Fruit fly (Drosophila melanogaster) whole organism, prepupa: ENCODE results near the gene Trim9.

Experiments used
- Blimp-1 ChIP-seq: fragments of 200-800 bp; sonication (Bioruptor generic); optimal IDR thresholded peaks from 3 replicates; lab custom pipeline; 2017; ENCODE audit warnings: missing biosample characterization, missing genetic modification characterization, mild to moderate bottlenecking, moderate library complexity, missing genetic modification reagents
- CG10631 ChIP-seq: fragments of 200-800 bp; sonication (Bioruptor generic); optimal IDR thresholded peaks from 2 replicates; lab custom pipeline; 2016; ENCODE audit warnings: missing biosample characterization, missing genetic modification characterization
- CG11294 ChIP-seq: fragments of 200-800 bp; sonication (Bioruptor generic); IDR thresholded peaks from 2 replicates; pipeline ENCODE4 v1.3.6; 2022; ENCODE audit warnings: missing biosample characterization, missing genetic modification characterization
- CG11762 ChIP-seq: fragments of 200-800 bp; sonication (Bioruptor generic); optimal IDR thresholded peaks from 3 replicates; lab custom pipeline; 2016; ENCODE audit warnings: missing biosample characterization, missing genetic modification characterization; ENCODE audit not compliant: insufficient read depth
- CG1621 ChIP-seq: fragments of 200-800 bp; sonication (Bioruptor generic); optimal IDR thresholded peaks from 3 replicates; lab custom pipeline; 2018; ENCODE audit warnings: missing biosample characterization, mild to moderate bottlenecking, missing genetic modification characterization
- CG16779 ChIP-seq: fragments of 200-800 bp; sonication (Bioruptor generic); optimal IDR thresholded peaks from 3 replicates; lab custom pipeline; 2017; ENCODE audit warnings: missing biosample characterization, mild to moderate bottlenecking, missing genetic modification characterization
- CG3032 ChIP-seq: fragments of 200-800 bp; optimal IDR thresholded peaks from 2 replicates; lab custom pipeline; 2019; ENCODE audit warnings: missing biosample characterization, mild to moderate bottlenecking, missing genetic modification characterization, moderate library complexity
- CG34406 ChIP-seq: fragments of 200-800 bp; sonication (Bioruptor generic); optimal IDR thresholded peaks from 3 replicates; lab custom pipeline; 2016; ENCODE audit warnings: missing biosample characterization, missing genetic modification characterization
- CG3919 ChIP-seq: fragments of 200-800 bp; sonication (Bioruptor generic); optimal IDR thresholded peaks from 3 replicates; lab custom pipeline; 2016; ENCODE audit warnings: missing biosample characterization, missing genetic modification characterization
- CG6163 ChIP-seq: fragments of 200-800 bp; sonication (Bioruptor generic); IDR thresholded peaks from 3 replicates; pipeline ENCODE4 v1.3.6; 2022; ENCODE audit warnings: missing biosample characterization, missing genetic modification characterization
- CG6276 ChIP-seq: fragments of 200-800 bp; sonication (Bioruptor generic); optimal IDR thresholded peaks from 2 replicates; lab custom pipeline; 2017; ENCODE audit warnings: missing biosample characterization, mild to moderate bottlenecking, missing genetic modification characterization
- CG6792 ChIP-seq: fragments of 200-800 bp; sonication (Bioruptor generic); optimal IDR thresholded peaks from 3 replicates; lab custom pipeline; 2016; ENCODE audit warnings: missing biosample characterization, missing genetic modification characterization
- CG6808 ChIP-seq: fragments of 200-800 bp; sonication (Bioruptor generic); optimal IDR thresholded peaks from 3 replicates; lab custom pipeline; 2017; ENCODE audit warnings: missing biosample characterization, missing genetic modification characterization, mild to moderate bottlenecking, moderate library complexity, missing genetic modification reagents
- CG6854 ChIP-seq: fragments of 200-800 bp; sonication (Bioruptor generic); optimal IDR thresholded peaks from 2 replicates; lab custom pipeline; 2017; ENCODE audit warnings: missing biosample characterization, mild to moderate bottlenecking, missing genetic modification characterization
- CG7368 ChIP-seq: fragments of 200-800 bp; sonication (Bioruptor generic); optimal IDR thresholded peaks from 3 replicates; lab custom pipeline; 2016; ENCODE audit warnings: missing biosample characterization, missing genetic modification characterization
- CG8319 ChIP-seq: fragments of 200-800 bp; sonication (Bioruptor generic); optimal IDR thresholded peaks from 3 replicates; lab custom pipeline; 2016; ENCODE audit warnings: missing biosample characterization, missing genetic modification characterization
- CG9139 ChIP-seq: fragments of 200-800 bp; sonication (Bioruptor generic); optimal IDR thresholded peaks from 3 replicates; lab custom pipeline; 2017; ENCODE audit warnings: missing biosample characterization, mild to moderate bottlenecking, missing genetic modification characterization
- Eip75B ChIP-seq: fragments of 200-800 bp; sonication (Bioruptor generic); optimal IDR thresholded peaks from 3 replicates; lab custom pipeline; 2016; ENCODE audit warnings: missing biosample characterization, missing genetic modification characterization
- Eip78C ChIP-seq: fragments of 200-800 bp; sonication (Bioruptor generic); peaks from one replicate; lab custom pipeline; 2016; ENCODE audit warnings: missing biosample characterization, missing genetic modification characterization
- Ets96B ChIP-seq: fragments of 200-800 bp; optimal IDR thresholded peaks from 2 replicates; lab custom pipeline; 2019; ENCODE audit warnings: missing biosample characterization, mild to moderate bottlenecking, missing genetic modification characterization, moderate library complexity
- Hr38 ChIP-seq: sonication (Bioruptor generic); optimal IDR thresholded peaks from 2 replicates; lab custom pipeline; 2016; ENCODE audit warnings: missing biosample characterization, missing genetic modification characterization
- Hr39 ChIP-seq: fragments of 200-800 bp; sonication (Bioruptor generic); optimal IDR thresholded peaks from 2 replicates; lab custom pipeline; 2016; ENCODE audit warnings: missing biosample characterization, missing genetic modification characterization
- Hr4 ChIP-seq: fragments of 200-800 bp; sonication (Bioruptor generic); optimal IDR thresholded peaks from 3 replicates; lab custom pipeline; 2016; ENCODE audit warnings: missing biosample characterization, missing genetic modification characterization
- Met ChIP-seq: fragments of 200-800 bp; sonication (Bioruptor generic); optimal IDR thresholded peaks from 3 replicates; lab custom pipeline; 2016; ENCODE audit warnings: missing biosample characterization, missing genetic modification characterization
- Smox ChIP-seq: fragments of 200-800 bp; sonication (Bioruptor generic); optimal IDR thresholded peaks from 3 replicates; lab custom pipeline; 2016; ENCODE audit warnings: missing biosample characterization, missing genetic modification characterization
- Sox14 ChIP-seq: fragments of 200-800 bp; sonication (Bioruptor generic); optimal IDR thresholded peaks from 3 replicates; lab custom pipeline; 2016; ENCODE audit warnings: missing biosample characterization, missing genetic modification characterization
- Sox15 ChIP-seq: fragments of 200-800 bp; sonication (Bioruptor generic); optimal IDR thresholded peaks from 3 replicates; lab custom pipeline; 2016; ENCODE audit warnings: missing biosample characterization, missing genetic modification characterization
- acj6 ChIP-seq: fragments of 200-800 bp; sonication (Bioruptor generic); optimal IDR thresholded peaks from 3 replicates; lab custom pipeline; 2016; ENCODE audit warnings: missing biosample characterization, missing genetic modification characterization
- dac ChIP-seq: fragments of 200-800 bp; sonication (Bioruptor generic); optimal IDR thresholded peaks from 2 replicates; lab custom pipeline; 2017; ENCODE audit warnings: missing biosample characterization, mild to moderate bottlenecking, missing genetic modification characterization
- dsx ChIP-seq: fragments of 200-800 bp; optimal IDR thresholded peaks from 3 replicates; lab custom pipeline; 2019; ENCODE audit warnings: missing biosample characterization, mild to moderate bottlenecking, missing genetic modification characterization, moderate library complexity; ENCODE audit not compliant: poor library complexity, severe bottlenecking
- eg ChIP-seq: fragments of 200-800 bp; sonication (Bioruptor generic); IDR thresholded peaks from 3 replicates; pipeline ENCODE4 v1.3.6; 2022; ENCODE audit warnings: missing biosample characterization, missing genetic modification characterization
- esn ChIP-seq: fragments of 200-800 bp; sonication (Bioruptor generic); optimal IDR thresholded peaks from 2 replicates; lab custom pipeline; 2016; ENCODE audit warnings: missing biosample characterization, mild to moderate bottlenecking, missing genetic modification characterization, moderate library complexity
- fd59A ChIP-seq: fragments of 200-800 bp; sonication (Bioruptor generic); optimal IDR thresholded peaks from 2 replicates; lab custom pipeline; 2017; ENCODE audit warnings: missing biosample characterization, mild to moderate bottlenecking, missing genetic modification characterization, missing genetic modification reagents
- fd85E ChIP-seq: fragments of 200-800 bp; sonication (Bioruptor generic); optimal IDR thresholded peaks from 3 replicates; lab custom pipeline; 2016; ENCODE audit warnings: missing biosample characterization, missing genetic modification characterization
- fkh ChIP-seq: fragments of 200-800 bp; sonication (Bioruptor generic); optimal IDR thresholded peaks from 3 replicates; lab custom pipeline; 2017; ENCODE audit warnings: missing biosample characterization, mild to moderate bottlenecking, missing genetic modification characterization, moderate library complexity
- lz ChIP-seq: fragments of 200-800 bp; sonication (Bioruptor generic); optimal IDR thresholded peaks from 3 replicates; lab custom pipeline; 2016; ENCODE audit warnings: missing biosample characterization, missing genetic modification characterization
- net ChIP-seq: fragments of 200-800 bp; sonication (Bioruptor generic); optimal IDR thresholded peaks from 3 replicates; lab custom pipeline; 2016; ENCODE audit warnings: missing biosample characterization, missing genetic modification characterization
- pdm3 ChIP-seq: fragments of 200-800 bp; sonication (Bioruptor generic); optimal IDR thresholded peaks from 3 replicates; lab custom pipeline; 2016; ENCODE audit warnings: missing biosample characterization, missing genetic modification characterization
- salr ChIP-seq, 2 experiments: fragments of 200-800 bp; sonication (Bioruptor generic); optimal IDR thresholded peaks; 3 replicates each; lab custom pipeline; 2016 to 2018; ENCODE audit warnings: missing biosample characterization in 2 of 2, missing genetic modification characterization in 2 of 2, mild to moderate bottlenecking in 1 of 2
- ss ChIP-seq, 2 experiments: fragments of 200-800 bp; sonication (Bioruptor generic); optimal IDR thresholded peaks; 2 replicates in 1 of 2; 3 replicates in 1 of 2; lab custom pipeline; 2017 to 2018; ENCODE audit warnings: mild to moderate bottlenecking in 2 of 2, missing biosample characterization in 2 of 2, missing genetic modification characterization in 2 of 2, moderate library complexity in 1 of 2
- svp ChIP-seq: fragments of 200-800 bp; sonication (Bioruptor generic); peaks from one replicate; lab custom pipeline; 2016; ENCODE audit warnings: missing biosample characterization, missing genetic modification characterization
- vri ChIP-seq: fragments of 200-800 bp; sonication (Bioruptor generic); optimal IDR thresholded peaks from 3 replicates; lab custom pipeline; 2016; ENCODE audit warnings: missing biosample characterization, mild to moderate bottlenecking, missing genetic modification characterization

The Trim9 gene

dm6 chr2L:10506557-10507252, 38.0 kb upstream of the Trim9 start, which contains the start of the genes Myo31DF and CG6094:
Gene Myo31DF (minus strand): TSS chr2L:10506779.
Gene CG6094 (plus strand): TSS chr2L:10507081.
- TF ChIP-seq Sox14 (GFP tag; lab: Kevin White, UChicago): peak; percentile 36
- TF ChIP-seq CG34406: no peak
- TF ChIP-seq Eip75B (GFP tag; lab: Kevin White, UChicago): peak; percentile 23
- TF ChIP-seq Met (GFP tag; lab: Kevin White, UChicago): no peak
- no peak for TF ChIP-seq dac (GFP tag; lab: Kevin White, UChicago)
- TF ChIP-seq Eip78C (GFP tag; lab: Kevin White, UChicago): peak; percentile 75
- TF ChIP-seq svp (GFP tag; lab: Kevin White, UChicago): peak; percentile 66
- TF ChIP-seq Hr39 (GFP tag; lab: Kevin White, UChicago): peak; percentile 19
- TF ChIP-seq CG10631 (GFP tag; lab: Kevin White, UChicago): no peak
- TF ChIP-seq CG6163 (GFP tag; lab: Robert Waterston, UW): peak; percentile 43; the same call in 1 of the 3 replicates
- peak; percentile 53 for TF ChIP-seq vri (GFP tag; lab: Kevin White, UChicago)
- TF ChIP-seq salr (GFP tag; optimal IDR thresholded peaks at IDR 0.05; lab: Kevin White, UChicago): no peak
- no peak for TF ChIP-seq Smox (GFP tag; lab: Kevin White, UChicago)
- no peak for TF ChIP-seq CG6854 (GFP tag; lab: Kevin White, UChicago)
- TF ChIP-seq fd59A (GFP tag; lab: Kevin White, UChicago): no peak
- TF ChIP-seq lz (GFP tag; lab: Kevin White, UChicago): peak; percentile 10
- no peak for TF ChIP-seq pdm3 (GFP tag; lab: Kevin White, UChicago)
- no peak for TF ChIP-seq Sox15 (GFP tag; lab: Kevin White, UChicago)
- peak; percentile 29; the same call in 2 of the 3 replicates for TF ChIP-seq eg (GFP tag; lab: Robert Waterston, UW)
- peak in 1 of 2 experiments; percentile 29 for TF ChIP-seq ss (GFP tag; optimal IDR thresholded peaks at IDR 0.05; lab: Kevin White, UChicago)
- no peak for TF ChIP-seq net (GFP tag; lab: Kevin White, UChicago)
- TF ChIP-seq CG9139 (GFP tag; lab: Kevin White, UChicago): no peak
- no peak for TF ChIP-seq CG6792 (GFP tag; lab: Kevin White, UChicago)
- TF ChIP-seq CG3919 (GFP tag; lab: Kevin White, UChicago): peak; percentile 32
- peak; percentile 65 for TF ChIP-seq CG1621 (tag; lab: Kevin White, UChicago)
- no peak for TF ChIP-seq CG11294
- TF ChIP-seq Hr4 (GFP tag; lab: Kevin White, UChicago): no peak
- no peak for TF ChIP-seq CG8319
- no peak for TF ChIP-seq Blimp-1 (GFP tag; lab: Kevin White, UChicago)
- TF ChIP-seq CG11762 (GFP tag; lab: Kevin White, UChicago): no peak
- TF ChIP-seq dsx (GFP tag; lab: Kevin White, UChicago): peak; percentile 38
- TF ChIP-seq fd85E (GFP tag; lab: Kevin White, UChicago): no peak
- TF ChIP-seq CG6808 (GFP tag; lab: Kevin White, UChicago): peak; percentile 20
- TF ChIP-seq CG3032 (tag; lab: Kevin White, UChicago): no peak
- no peak for TF ChIP-seq fkh (GFP tag; lab: Kevin White, UChicago)
- no peak for TF ChIP-seq CG7368
- peak; percentile 27 for TF ChIP-seq esn
- TF ChIP-seq, all 60 proteins: peak for 15

- TF ChIP-seq CG6163 (GFP tag; lab: Robert Waterston, UW) (no peak), esn (no peak), Hr4 (GFP tag; lab: Kevin White, UChicago) (no peak), svp (GFP tag; lab: Kevin White, UChicago) (peak; percentile 84), CG34406 (no peak), Hr38 (no peak), CG16779 (tag; lab: Kevin White, UChicago) (no peak), dsx (GFP tag; lab: Kevin White, UChicago) (peak; percentile 81), acj6 (no peak), CG6276 (GFP tag; lab: Kevin White, UChicago) (no peak), eg (GFP tag; lab: Robert Waterston, UW) (0 out of 3 replicates have a peak, but pooled peaks have one; percentile 14), vri (GFP tag; lab: Kevin White, UChicago) (no peak), Eip78C (GFP tag; lab: Kevin White, UChicago) (no peak), Ets96B (tag; lab: Kevin White, UChicago) (no peak)
These were observed 34.6 kb upstream of the Trim9 start, which contains the start of gene CG7384 for dm6 chr2L:10510088-10510487. Gene CG7384 (minus strand): TSS chr2L:10510453.
